Fruit fly (Drosophila melanogaster) whole organism, embryonic: Measurements from ENCODE around the gene CG5080.
A peak's percentile ranks its signal among the peaks of the same experiment; 100 is the strongest.

Experiments used
- Aef1 ChIP-seq: fragments of 200-800 bp; sonication (Bioruptor generic); IDR thresholded peaks from 3 replicates; pipeline ENCODE4 v1.3.6; 2022; ENCODE audit warnings: missing biosample characterization, missing genetic modification characterization
- Atf3 ChIP-seq: fragments of 200-800 bp; sonication (Bioruptor generic); optimal IDR thresholded peaks from 3 replicates; lab custom pipeline; 2016; ENCODE audit warnings: missing biosample characterization, missing genetic modification characterization
- BtbVII ChIP-seq: fragments of 200-800 bp; sonication (Bioruptor generic); optimal IDR thresholded peaks from 3 replicates; lab custom pipeline; 2017; ENCODE audit warnings: missing biosample characterization, mild to moderate bottlenecking, missing genetic modification characterization
- CG10274 ChIP-seq: fragments of 200-800 bp; sonication (Bioruptor generic); optimal IDR thresholded peaks from 3 replicates; lab custom pipeline; 2017; ENCODE audit warnings: missing biosample characterization, mild to moderate bottlenecking, missing genetic modification characterization
- CG11085 ChIP-seq: fragments of 200-800 bp; sonication (Bioruptor generic); IDR thresholded peaks from 2 replicates; pipeline ENCODE4 v1.3.6; 2022; ENCODE audit warnings: missing biosample characterization, missing genetic modification characterization
- CG11696 ChIP-seq: fragments of 200-800 bp; sonication (Bioruptor generic); IDR thresholded peaks from 2 replicates; pipeline ENCODE4 v1.3.6; 2022; ENCODE audit warnings: missing biosample characterization, missing genetic modification characterization
- CG1233 ChIP-seq: fragments of 200-800 bp; sonication (Bioruptor generic); optimal IDR thresholded peaks from 4 replicates; lab custom pipeline; 2018; ENCODE audit warnings: missing biosample characterization, mild to moderate bottlenecking, missing genetic modification characterization
- CG14050 ChIP-seq: fragments of 200-800 bp; sonication (Bioruptor generic); IDR thresholded peaks from 3 replicates; pipeline ENCODE4 v1.3.6; 2022; ENCODE audit warnings: missing biosample characterization, missing genetic modification characterization
- CG15479 ChIP-seq: fragments of 200-800 bp; sonication (Bioruptor generic); optimal IDR thresholded peaks from 3 replicates; lab custom pipeline; 2019; ENCODE audit warnings: missing biosample characterization, mild to moderate bottlenecking, missing genetic modification characterization, moderate library complexity
- CG15696 ChIP-seq: fragments of 200-800 bp; sonication (Bioruptor generic); optimal IDR thresholded peaks from 2 replicates; lab custom pipeline; 2019; ENCODE audit warnings: missing biosample characterization, mild to moderate bottlenecking, missing genetic modification characterization, moderate library complexity
- CG17802 ChIP-seq: fragments of 200-800 bp; sonication (Bioruptor generic); optimal IDR thresholded peaks from 2 replicates; lab custom pipeline; 2018; ENCODE audit warnings: missing biosample characterization, mild to moderate bottlenecking, missing genetic modification characterization, moderate library complexity
- CG31365 ChIP-seq: fragments of 200-800 bp; sonication (Bioruptor generic); optimal IDR thresholded peaks from 2 replicates; lab custom pipeline; 2018; ENCODE audit warnings: missing biosample characterization, mild to moderate bottlenecking, missing genetic modification characterization
- CG6175 ChIP-seq: fragments of 200-800 bp; sonication (Bioruptor generic); IDR thresholded peaks from 3 replicates; pipeline ENCODE4 v1.3.6; 2022; ENCODE audit warnings: missing biosample characterization, missing genetic modification characterization
- CG6254 ChIP-seq: fragments of 200-800 bp; sonication (Bioruptor generic); optimal IDR thresholded peaks from 3 replicates; lab custom pipeline; 2017; ENCODE audit warnings: mild to moderate bottlenecking, missing biosample characterization, missing genetic modification reagents, missing genetic modification characterization
- CG6654 ChIP-seq: fragments of 200-800 bp; sonication (Bioruptor generic); optimal IDR thresholded peaks from 2 replicates; lab custom pipeline; 2017; ENCODE audit warnings: missing biosample characterization, mild to moderate bottlenecking, missing genetic modification characterization
- CG7556 ChIP-seq: fragments of 200-800 bp; sonication (Bioruptor generic); optimal IDR thresholded peaks from 2 replicates; lab custom pipeline; 2017; ENCODE audit warnings: missing biosample characterization, mild to moderate bottlenecking, missing genetic modification characterization
- CG8290 ChIP-seq, 3 experiments: fragments of 200-800 bp; sonication (Bioruptor generic); optimal IDR thresholded peaks; 2 replicates each; lab custom pipeline; 2016 to 2019; ENCODE audit warnings: missing biosample characterization in 3 of 3, missing genetic modification characterization in 3 of 3, mild to moderate bottlenecking in 2 of 3, moderate library complexity in 1 of 3
- CG8359 ChIP-seq: fragments of 200-800 bp; sonication (Bioruptor generic); optimal IDR thresholded peaks from 2 replicates; lab custom pipeline; 2017; ENCODE audit warnings: missing biosample characterization, mild to moderate bottlenecking, missing genetic modification characterization, borderline replicate concordance
- CG8924 ChIP-seq: fragments of 200-800 bp; optimal IDR thresholded peaks from 3 replicates; lab custom pipeline; 2019; ENCODE audit warnings: missing biosample characterization, mild to moderate bottlenecking, missing genetic modification characterization, moderate library complexity
- CG8944 ChIP-seq: fragments of 200-800 bp; sonication (Bioruptor generic); optimal IDR thresholded peaks from 3 replicates; lab custom pipeline; 2016; ENCODE audit warnings: missing biosample characterization, missing genetic modification characterization
- CTCF ChIP-seq: fragments of 200-800 bp; sonication (Bioruptor generic); optimal IDR thresholded peaks from 2 replicates; lab custom pipeline; 2017; ENCODE audit warnings: missing biosample characterization, mild to moderate bottlenecking, missing genetic modification characterization, moderate library complexity
- Camta ChIP-seq: fragments of 200-800 bp; sonication (Bioruptor generic); optimal IDR thresholded peaks from 2 replicates; lab custom pipeline; 2016; ENCODE audit warnings: missing biosample characterization, missing genetic modification characterization
- Dfd ChIP-seq, 2 experiments: fragments of >200 bp; optimal IDR thresholded peaks; 2 replicates each; lab custom pipeline; 2017; ENCODE audit warnings: missing biosample characterization in 2 of 2, missing genetic modification characterization in 2 of 2
- Gug ChIP-seq: fragments of 200-800 bp; sonication (Bioruptor generic); IDR thresholded peaks from 4 replicates; pipeline ENCODE4 v1.3.6; 2022; ENCODE audit warnings: missing biosample characterization, missing genetic modification characterization
- HmgD ChIP-seq: fragments of 200-800 bp; sonication (Bioruptor generic); optimal IDR thresholded peaks from 3 replicates; lab custom pipeline; 2016; ENCODE audit warnings: missing biosample characterization, missing genetic modification characterization
- Hr51 ChIP-seq, 2 experiments: fragments of 200-800 bp; sonication (Bioruptor generic); optimal IDR thresholded peaks; 2 replicates in 1 of 2; 3 replicates in 1 of 2; lab custom pipeline; 2016 to 2018; ENCODE audit warnings: missing biosample characterization in 2 of 2, missing genetic modification characterization in 2 of 2, mild to moderate bottlenecking in 1 of 2, moderate library complexity in 1 of 2
- Mad ChIP-seq: fragments of 200-800 bp; sonication (Bioruptor generic); optimal IDR thresholded peaks from 2 replicates; lab custom pipeline; 2016; ENCODE audit warnings: missing biosample characterization, missing genetic modification characterization
- Mrtf ChIP-seq: fragments of 200-800 bp; sonication (Bioruptor generic); IDR thresholded peaks from 3 replicates; pipeline ENCODE4 v1.3.6; 2022; ENCODE audit warnings: missing biosample characterization, missing genetic modification characterization
- Opbp ChIP-seq: fragments of 200-800 bp; sonication (Bioruptor generic); IDR thresholded peaks from 3 replicates; pipeline ENCODE4 v1.3.6; 2022; ENCODE audit warnings: missing biosample characterization, missing genetic modification characterization; ENCODE audit not compliant: partially characterized antibody
- Rfx ChIP-seq: fragments of 200-800 bp; sonication (Bioruptor generic); IDR thresholded peaks from 2 replicates; pipeline ENCODE4 v1.3.6; 2022; ENCODE audit warnings: missing biosample characterization, missing genetic modification characterization
- Usf ChIP-seq: fragments of 200-800 bp; sonication (Bioruptor generic); optimal IDR thresholded peaks from 2 replicates; lab custom pipeline; 2017; ENCODE audit warnings: missing genotype, missing biosample characterization, missing genetic modification characterization
- ara ChIP-seq: fragments of 200-800 bp; sonication (Bioruptor generic); IDR thresholded peaks from 2 replicates; pipeline ENCODE4 v1.3.6; 2022; ENCODE audit warnings: missing biosample characterization, missing genetic modification characterization
- bbx ChIP-seq: fragments of 200-800 bp; sonication (Bioruptor generic); IDR thresholded peaks from 2 replicates; pipeline ENCODE4 v1.3.6; 2022; ENCODE audit warnings: missing biosample characterization, missing genetic modification characterization; ENCODE audit not compliant: partially characterized antibody
- cg ChIP-seq: fragments of 200-800 bp; sonication (Bioruptor generic); optimal IDR thresholded peaks from 3 replicates; lab custom pipeline; 2019; ENCODE audit warnings: missing biosample characterization, mild to moderate bottlenecking, missing genetic modification characterization, moderate library complexity
- chn ChIP-seq: fragments of 200-800 bp; sonication (Bioruptor generic); optimal IDR thresholded peaks from 2 replicates; lab custom pipeline; 2016; ENCODE audit warnings: missing biosample characterization, missing genetic modification characterization
- croc ChIP-seq: fragments of 200-800 bp; sonication (Bioruptor generic); conservative IDR thresholded peaks from 3 replicates; pipeline ENCODE4 v1.3.6; 2022; ENCODE audit warnings: missing biosample characterization, missing genetic modification characterization
- crol ChIP-seq: fragments of 200-800 bp; sonication (Bioruptor generic); IDR thresholded peaks from 2 replicates; pipeline ENCODE4 v1.3.6; 2022; ENCODE audit warnings: missing biosample characterization, missing genetic modification characterization
- dpn ChIP-seq, 2 experiments: fragments of 200-800 bp; sonication (Bioruptor generic); optimal IDR thresholded peaks; 3 replicates each; lab custom pipeline; 2016; ENCODE audit warnings: missing biosample characterization in 2 of 2, missing genetic modification characterization in 2 of 2
- dysf ChIP-seq: fragments of 200-800 bp; sonication (Bioruptor generic); IDR thresholded peaks from 3 replicates; pipeline ENCODE4 v1.3.6; 2022; ENCODE audit warnings: missing biosample characterization, missing genetic modification characterization
- ems ChIP-seq: fragments of 200-800 bp; sonication (Bioruptor generic); optimal IDR thresholded peaks from 3 replicates; lab custom pipeline; 2016; ENCODE audit warnings: missing biosample characterization, missing genetic modification characterization
- gce ChIP-seq: fragments of 200-800 bp; sonication (Bioruptor generic); IDR thresholded peaks from 3 replicates; pipeline ENCODE4 v1.3.6; 2022; ENCODE audit warnings: missing biosample characterization, missing genetic modification characterization
- hb ChIP-seq: fragments of 200-800 bp; sonication (Bioruptor generic); IDR thresholded peaks from 3 replicates; pipeline ENCODE4 v1.3.6; 2022; ENCODE audit warnings: missing biosample characterization, missing genetic modification characterization; ENCODE audit not compliant: partially characterized antibody
- her ChIP-seq: fragments of 200-800 bp; sonication (Bioruptor generic); optimal IDR thresholded peaks from 2 replicates; lab custom pipeline; 2016; ENCODE audit warnings: missing biosample characterization, missing genetic modification characterization
- odd ChIP-seq: fragments of 200-800 bp; sonication (Bioruptor generic); optimal IDR thresholded peaks from 2 replicates; lab custom pipeline; 2017; ENCODE audit warnings: missing biosample characterization, mild to moderate bottlenecking, missing genetic modification characterization
- pfk ChIP-seq: fragments of 200-800 bp; sonication (Bioruptor generic); optimal IDR thresholded peaks from 2 replicates; lab custom pipeline; 2018; ENCODE audit warnings: missing biosample characterization, mild to moderate bottlenecking, missing genetic modification characterization, moderate library complexity
- psq ChIP-seq: fragments of 200-800 bp; sonication (Bioruptor generic); optimal IDR thresholded peaks from 2 replicates; lab custom pipeline; 2017; ENCODE audit warnings: missing biosample characterization, missing genetic modification characterization
- sug ChIP-seq: fragments of 200-800 bp; optimal IDR thresholded peaks from 2 replicates; lab custom pipeline; 2019; ENCODE audit warnings: missing biosample characterization, mild to moderate bottlenecking, missing genetic modification characterization, moderate library complexity
- tup ChIP-seq: fragments of 200-800 bp; sonication (Bioruptor generic); optimal IDR thresholded peaks from 2 replicates; lab custom pipeline; 2016; ENCODE audit warnings: missing biosample characterization, mild to moderate bottlenecking, missing genetic modification characterization, moderate library complexity
- unc-4 ChIP-seq: fragments of 200-800 bp; sonication (Bioruptor generic); IDR thresholded peaks from 2 replicates; pipeline ENCODE4 v1.3.6; 2022; ENCODE audit warnings: missing biosample characterization, missing genetic modification characterization; ENCODE audit not compliant: partially characterized antibody
- zf30C ChIP-seq: fragments of 200-800 bp; sonication (Bioruptor generic); optimal IDR thresholded peaks from 3 replicates; lab custom pipeline; 2018; ENCODE audit warnings: missing biosample characterization, mild to moderate bottlenecking, missing genetic modification characterization

Gene CG5080

dm6 chr2L:1142730-1143281 is 20.9 kb downstream of the CG5080 start, which contains the start of gene MFS3 (continued):
- TF ChIP-seq CG17802 (tag; lab: Kevin White, UChicago) (no peak), CG8359 (GFP tag; lab: Kevin White, UChicago) (no peak), ara (no peak), Hr51 (GFP tag; optimal IDR thresholded peaks at IDR 0.05; lab: Kevin White, UChicago) (peak in 1 of 2 experiments; percentile 21), CG6654 (no peak), odd (GFP tag; lab: Kevin White, UChicago) (peak; percentile 37), CG8290 (GFP tag; optimal IDR thresholded peaks at IDR 0.05; lab: Kevin White, UChicago) (no peak), CG8290 (tag; optimal IDR thresholded peaks at IDR 0.05; lab: Kevin White, UChicago) (peak in 1 of 2 experiments; percentile 67), her (peak; percentile 25), CG8924 (no peak), croc (GFP tag; lab: Robert Waterston, UW) (no peak), BtbVII (GFP tag; lab: Kevin White, UChicago) (no peak), CG10274 (GFP tag; lab: Kevin White, UChicago) (no peak), dysf (0 out of 3 replicates have a peak, but pooled peaks have one; percentile 22), CTCF (GFP tag; lab: Kevin White, UChicago) (peak; percentile 82), sug (tag; lab: Kevin White, UChicago) (peak; percentile 36), CG31365 (tag; lab: Kevin White, UChicago) (no peak), CG8944 (GFP tag; lab: Kevin White, UChicago) (no peak), Rfx (peak; percentile 26; the same call in 1 of the 2 replicates), gce (0 out of 3 replicates have a peak, but pooled peaks have one; percentile 32), Aef1 (no peak), dpn (GFP tag; optimal IDR thresholded peaks at IDR 0.05; lab: Kevin White, UChicago) (peak in 1 of 2 experiments; percentile 21), Mrtf (GFP tag; lab: Robert Waterston, UW) (no peak), chn (GFP tag; lab: Kevin White, UChicago) (no peak), pfk (GFP tag; lab: Kevin White, UChicago) (no peak), Gug (GFP tag; lab: Robert Waterston, UW) (no peak), Dfd (GFP tag; optimal IDR thresholded peaks at IDR 0.05; lab: Kevin White, UChicago) (no peak), psq (GFP tag; lab: Kevin White, UChicago) (no peak), CG6254 (GFP tag; lab: Kevin White, UChicago) (no peak), Camta (GFP tag; lab: Kevin White, UChicago) (no peak), Mad (GFP tag; lab: Kevin White, UChicago) (no peak), Usf (GFP tag; lab: Kevin White, UChicago) (no peak), CG15696 (no peak), CG14050 (GFP tag; lab: Robert Waterston, UW) (no peak), CG11085 (no peak), CG11696 (no peak), hb (GFP tag; lab: Robert Waterston, UW) (no peak), CG6175 (GFP tag; lab: Robert Waterston, UW) (peak; percentile 88; the same call in 2 of the 3 replicates), cg (GFP tag; lab: Kevin White, UChicago) (peak; percentile 81), ems (no peak), unc-4 (GFP tag; lab: Robert Waterston, UW) (no peak), HmgD (GFP tag; lab: Kevin White, UChicago) (peak; percentile 61), tup (GFP tag; lab: Kevin White, UChicago) (no peak), crol (GFP tag; lab: Robert Waterston, UW) (no peak), CG15479 (GFP tag; lab: Kevin White, UChicago) (no peak), Atf3 (GFP tag; lab: Kevin White, UChicago) (no peak), CG7556 (GFP tag; lab: Kevin White, UChicago) (no peak), Opbp (peak; percentile 13; the same call in 1 of the 3 replicates), zf30C (GFP tag; lab: Kevin White, UChicago) (no peak), bbx (peak; percentile 38; the same call in 1 of the 2 replicates), CG1233 (GFP tag; lab: Kevin White, UChicago) (no peak)
